7 fruit fly cellular contexts compared by ENCODE assay signal in the genomic region with DNA sequence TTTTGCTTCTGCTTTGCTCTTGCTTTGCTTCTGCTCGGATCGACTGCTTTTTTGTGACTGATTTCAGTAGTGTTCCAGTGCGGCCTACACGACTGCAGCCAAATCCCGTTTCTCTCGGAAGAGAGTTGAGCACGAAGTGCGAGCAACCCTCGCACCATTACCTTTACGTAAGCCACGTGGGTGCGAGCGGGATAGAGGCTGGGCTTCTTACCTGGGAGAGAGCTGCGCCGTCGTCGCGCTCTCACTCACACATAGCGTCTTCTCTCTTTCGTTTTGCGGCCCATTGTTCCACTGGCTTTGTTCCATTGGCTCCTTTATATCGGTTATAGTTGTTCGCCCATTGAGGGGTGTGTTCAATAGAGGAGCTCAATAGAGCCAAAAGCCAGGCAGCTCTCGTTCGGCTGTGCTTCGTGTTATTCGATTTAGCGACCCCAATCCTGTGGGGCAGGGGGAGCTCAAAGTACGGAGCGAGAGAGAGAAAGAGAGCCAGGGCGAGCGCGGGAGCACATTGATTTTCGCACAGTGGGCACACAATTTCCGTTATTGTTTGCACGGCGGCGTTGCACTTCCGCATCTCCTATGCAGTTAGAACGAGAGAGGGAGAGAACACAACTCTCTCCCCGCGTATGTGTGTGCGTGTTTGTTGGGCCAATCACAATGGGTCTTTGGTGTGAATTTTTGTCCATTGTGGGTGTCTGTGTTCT.
A peak's percentile ranks its signal among the peaks of the same experiment; 100 is the strongest.
TF ChIP-seq lines count a peak whose summit lies in the region.

No protein-coding gene starts in this region.

- peak; percentile 30 to 33 for TF ChIP-seq CTCF in S2 (optimal IDR thresholded peaks at IDR 0.05; lab: Kevin White, UChicago)
- TF ChIP-seq CTCF in whole organism, embryonic (GFP tag; optimal IDR thresholded peaks at IDR 0.05; lab: Kevin White, UChicago), result no peak

TF ChIP-seq in whole organism, 6 proteins besides CTCF, POLR2A, EP300 and RAD21:
- TF ChIP-seq CG8478 (optimal IDR thresholded peaks at IDR 0.05; lab: Kevin White, UChicago), result peak; percentile 83
- peak; percentile 86 for TF ChIP-seq Dll (optimal IDR thresholded peaks at IDR 0.05; lab: Kevin White, UChicago)
- no peak for TF ChIP-seq usp (GFP tag; optimal IDR thresholded peaks at IDR 0.05; lab: Kevin White, UChicago)

TF ChIP-seq in whole organism, adult, 20 proteins besides CTCF, POLR2A, EP300 and RAD21:
- TF ChIP-seq tj (GFP tag; optimal IDR thresholded peaks at IDR 0.05; lab: Kevin White, UChicago) (no peak), bab1 (GFP tag; optimal IDR thresholded peaks at IDR 0.05; lab: Kevin White, UChicago) (no peak), CG12768 (GFP tag; optimal IDR thresholded peaks at IDR 0.05; lab: Kevin White, UChicago) (no peak), CG1620 (GFP tag; optimal IDR thresholded peaks at IDR 0.05; lab: Kevin White, UChicago) (no peak), Clk (GFP tag; optimal IDR thresholded peaks at IDR 0.05; lab: Kevin White, UChicago) (no peak), CG7045 (GFP tag; optimal IDR thresholded peaks at IDR 0.05; lab: Kevin White, UChicago) (peak; percentile 8), CG11617 (GFP tag; optimal IDR thresholded peaks at IDR 0.05; lab: Kevin White, UChicago) (no peak), CG5204 (GFP tag; optimal IDR thresholded peaks at IDR 0.05; lab: Kevin White, UChicago) (no peak), Crg-1 (GFP tag; optimal IDR thresholded peaks at IDR 0.05; lab: Kevin White, UChicago) (no peak), Mnt (GFP tag; optimal IDR thresholded peaks at IDR 0.05; lab: Kevin White, UChicago) (no peak), pad (GFP tag; optimal IDR thresholded peaks at IDR 0.05; lab: Kevin White, UChicago) (peak; percentile 70), toe (GFP tag; optimal IDR thresholded peaks at IDR 0.05; lab: Kevin White, UChicago) (no peak), Hr96 (GFP tag; optimal IDR thresholded peaks at IDR 0.05; lab: Kevin White, UChicago) (peak; percentile 23), CG7101 (tag; optimal IDR thresholded peaks at IDR 0.05; lab: Kevin White, UChicago) (no peak)

TF ChIP-seq in whole organism, embryonic, 481 proteins besides CTCF, POLR2A, EP300 and RAD21 (continues in another document):
- no peak for TF ChIP-seq slbo (GFP tag; IDR thresholded peaks at IDR 0.05; lab: Robert Waterston, UW)
- peak; percentile 39 for TF ChIP-seq sqz (GFP tag; optimal IDR thresholded peaks at IDR 0.05; lab: Kevin White, UChicago)
- TF ChIP-seq Jarid2 (GFP tag; optimal IDR thresholded peaks at IDR 0.05; lab: Kevin White, UChicago), result peak; percentile 76
- no peak for TF ChIP-seq hkb (optimal IDR thresholded peaks at IDR 0.05; lab: Kevin White, UChicago)
- TF ChIP-seq hkb (GFP tag; IDR thresholded peaks at IDR 0.05; lab: Robert Waterston, UW), result peak; percentile 51; the same call in 1 of the 2 replicates
- peak; percentile 84 for TF ChIP-seq sens (GFP tag; lab: Kevin White, UChicago)
- TF ChIP-seq oc (tag; optimal IDR thresholded peaks at IDR 0.05; lab: Kevin White, UChicago), result peak; percentile 82
- TF ChIP-seq CG12391 (tag; optimal IDR thresholded peaks at IDR 0.05; lab: Kevin White, UChicago), result peak; percentile 1
- TF ChIP-seq peb (GFP tag; IDR thresholded peaks at IDR 0.05; lab: Robert Waterston, UW), result peak; percentile 14; the same call in 1 of the 2 replicates
- peak; percentile 2 for TF ChIP-seq nmo (GFP tag; optimal IDR thresholded peaks at IDR 0.05; lab: Kevin White, UChicago)
- TF ChIP-seq bbx (GFP tag; IDR thresholded peaks at IDR 0.05; lab: Robert Waterston, UW; ENCODE audit: partially characterized antibody), result peak; percentile 54; the same call in 1 of the 2 replicates
- TF ChIP-seq sna (GFP tag; IDR thresholded peaks at IDR 0.05; lab: Robert Waterston, UW; ENCODE audit: partially characterized antibody), result 0 out of 2 replicates have a peak, but pooled peaks have one; percentile 43
- TF ChIP-seq CG10543 (GFP tag; optimal IDR thresholded peaks at IDR 0.05; lab: Kevin White, UChicago), result no peak
- no peak for TF ChIP-seq B-H2 (GFP tag; optimal IDR thresholded peaks at IDR 0.05; lab: Kevin White, UChicago)
- TF ChIP-seq amos (GFP tag; IDR thresholded peaks at IDR 0.05; lab: Robert Waterston, UW; ENCODE audit: partially characterized antibody), result 0 out of 2 replicates have a peak, but pooled peaks have one; percentile 11

TF ChIP-seq in whole organism, prepupa, 60 proteins besides CTCF, POLR2A, EP300 and RAD21:
- TF ChIP-seq CG6808 (GFP tag; optimal IDR thresholded peaks at IDR 0.05; lab: Kevin White, UChicago), result peak; percentile 13
- TF ChIP-seq fkh (GFP tag; optimal IDR thresholded peaks at IDR 0.05; lab: Kevin White, UChicago), result peak; percentile 29
- peak; percentile 46; the same call in 1 of the 3 replicates for TF ChIP-seq eg (GFP tag; IDR thresholded peaks at IDR 0.05; lab: Robert Waterston, UW)
- TF ChIP-seq CG6163 (GFP tag; IDR thresholded peaks at IDR 0.05; lab: Robert Waterston, UW), result 0 out of 3 replicates have a peak, but pooled peaks have one; percentile 44
- TF ChIP-seq CG32006 (GFP tag; optimal IDR thresholded peaks at IDR 0.05; lab: Kevin White, UChicago), result no peak
- no peak for TF ChIP-seq CG34406 (GFP tag; optimal IDR thresholded peaks at IDR 0.05; lab: Kevin White, UChicago)
- TF ChIP-seq CG7368 (GFP tag; optimal IDR thresholded peaks at IDR 0.05; lab: Kevin White, UChicago), result peak; percentile 14
- peak; percentile 35 for TF ChIP-seq esn (GFP tag; optimal IDR thresholded peaks at IDR 0.05; lab: Kevin White, UChicago)
- peak; percentile 29 for TF ChIP-seq CG3919 (GFP tag; optimal IDR thresholded peaks at IDR 0.05; lab: Kevin White, UChicago)
- peak in 1 of 2 experiments; percentile 50 for TF ChIP-seq ss (GFP tag; optimal IDR thresholded peaks at IDR 0.05; lab: Kevin White, UChicago)
- no peak for TF ChIP-seq CG1621 (tag; optimal IDR thresholded peaks at IDR 0.05; lab: Kevin White, UChicago)
- TF ChIP-seq CG6854 (GFP tag; optimal IDR thresholded peaks at IDR 0.05; lab: Kevin White, UChicago), result peak; percentile 12
- TF ChIP-seq Sox14 (GFP tag; optimal IDR thresholded peaks at IDR 0.05; lab: Kevin White, UChicago), result peak; percentile 76
- TF ChIP-seq Sox102F (GFP tag; optimal IDR thresholded peaks at IDR 0.05; lab: Kevin White, UChicago), result peak; percentile 67

TF ChIP-seq in whole organism, pupa, 21 proteins besides CTCF, POLR2A, EP300 and RAD21 (continues in another document):
- TF ChIP-seq CG34367 (tag; optimal IDR thresholded peaks at IDR 0.05; lab: Kevin White, UChicago) (no peak), CG15710 (tag; optimal IDR thresholded peaks at IDR 0.05; lab: Kevin White, UChicago) (no peak), CG14655 (GFP tag; optimal IDR thresholded peaks at IDR 0.05; lab: Kevin White, UChicago) (no peak), CG10348 (GFP tag; IDR thresholded peaks at IDR 0.05; lab: Robert Waterston, UW) (no peak), CG8159 (tag; optimal IDR thresholded peaks at IDR 0.05; lab: Kevin White, UChicago) (no peak), CG32121 (GFP tag; IDR thresholded peaks at IDR 0.05; lab: Robert Waterston, UW) (no peak), rn (GFP tag; IDR thresholded peaks at IDR 0.05; lab: Robert Waterston, UW) (no peak), CG17806 (tag; optimal IDR thresholded peaks at IDR 0.05; lab: Kevin White, UChicago) (no peak), fd96Ca (GFP tag; IDR thresholded peaks at IDR 0.05; lab: Robert Waterston, UW) (0 out of 3 replicates have a peak, but pooled peaks have one; percentile 4), CG9948 (tag; optimal IDR thresholded peaks at IDR 0.05; lab: Kevin White, UChicago) (no peak), gl (tag; optimal IDR thresholded peaks at IDR 0.05; lab: Kevin White, UChicago) (peak; percentile 14), EcR (GFP tag; optimal IDR thresholded peaks at IDR 0.05; lab: Kevin White, UChicago) (no peak), Snoo (tag; optimal IDR thresholded peaks at IDR 0.05; lab: Kevin White, UChicago) (peak; percentile 5), Ets98B (GFP tag; IDR thresholded peaks at IDR 0.05; lab: Robert Waterston, UW) (no peak), CG4496 (GFP tag; IDR thresholded peaks at IDR 0.05; lab: Robert Waterston, UW) (no peak), D1 (tag; optimal IDR thresholded peaks at IDR 0.05; lab: Kevin White, UChicago) (no peak), CG8301 (tag; optimal IDR thresholded peaks at IDR 0.05; lab: Kevin White, UChicago) (no peak), CG12605 (GFP tag; IDR thresholded peaks at IDR 0.05; lab: Robert Waterston, UW) (0 out of 2 replicates have a peak, but pooled peaks have one; percentile 6), CG13204 (GFP tag; optimal IDR thresholded peaks at IDR 0.05; lab: Kevin White, UChicago) (no peak), Pif1A (GFP tag; optimal IDR thresholded peaks at IDR 0.05; lab: Kevin White, UChicago) (no peak)

TF ChIP-seq in whole organism, wandering third instar larva, 38 proteins besides CTCF, POLR2A, EP300 and RAD21:
- TF ChIP-seq pan (optimal IDR thresholded peaks at IDR 0.05; lab: Kevin White, UChicago), result no peak
- TF ChIP-seq Vsx2 (GFP tag; optimal IDR thresholded peaks at IDR 0.05; lab: Kevin White, UChicago; ENCODE audit: partially characterized antibody), result peak; percentile 35
- TF ChIP-seq Hr78 (GFP tag; optimal IDR thresholded peaks at IDR 0.05; lab: Kevin White, UChicago), result no peak
- TF ChIP-seq Dif (GFP tag; optimal IDR thresholded peaks at IDR 0.05; lab: Kevin White, UChicago; ENCODE audit: partially characterized antibody), result peak; percentile 65
- TF ChIP-seq psq (GFP tag; optimal IDR thresholded peaks at IDR 0.05; lab: Kevin White, UChicago), result peak; percentile 22
- TF ChIP-seq dl (GFP tag; optimal IDR thresholded peaks at IDR 0.05; lab: Kevin White, UChicago; ENCODE audit: insufficient read depth in 1 of 2, partially characterized antibody in 2 of 2), result peak; percentile 35 to 51
